Fruit fly (Drosophila melanogaster): ENCODE data around the gene Pfrx.

Pfrx gene

dm6 chrX:19453138-19453537, 42.2 kb upstream of the Pfrx start (continued):
- TF ChIP-seq CG10654 (GFP tag; optimal IDR thresholded peaks at IDR 0.05) (no peak), GATAe (GFP tag; conservative IDR thresholded peaks at IDR 0.05) (no peak), Dp (GFP tag; optimal IDR thresholded peaks at IDR 0.05) (no peak), CG18764 (GFP tag; optimal IDR thresholded peaks at IDR 0.05) (no peak), zen2 (GFP tag; IDR thresholded peaks at IDR 0.05; ENCODE audit: partially characterized antibody) (no peak), CG13894 (tag; optimal IDR thresholded peaks at IDR 0.05) (no peak), CG10147 (GFP tag; optimal IDR thresholded peaks at IDR 0.05) (no peak), CG7839 (tag; optimal IDR thresholded peaks at IDR 0.05) (peak; percentile 60), ftz-f1 (GFP tag; optimal IDR thresholded peaks at IDR 0.05) (no peak), CG5953 (GFP tag; IDR thresholded peaks at IDR 0.05) (no peak), sens (GFP tag) (peak; percentile 59), chif (GFP tag; optimal IDR thresholded peaks at IDR 0.05) (no peak), maf-S (GFP tag; optimal IDR thresholded peaks at IDR 0.05) (no peak), CG12219 (GFP tag; optimal IDR thresholded peaks at IDR 0.05) (no peak), cg (GFP tag; optimal IDR thresholded peaks at IDR 0.05) (no peak), tap (tag; optimal IDR thresholded peaks at IDR 0.05) (peak; percentile 34), crol (GFP tag; IDR thresholded peaks at IDR 0.05) (no peak), bbx (GFP tag; IDR thresholded peaks at IDR 0.05; ENCODE audit: partially characterized antibody) (no peak), Camta (GFP tag; optimal IDR thresholded peaks at IDR 0.05) (no peak), kay (GFP tag; optimal IDR thresholded peaks at IDR 0.05) (no peak), CG6683 (GFP tag; optimal IDR thresholded peaks at IDR 0.05) (no peak), trem (tag; optimal IDR thresholded peaks at IDR 0.05) (no peak), zfh2 (GFP tag; optimal IDR thresholded peaks at IDR 0.05) (no peak), CG2199 (GFP tag; IDR thresholded peaks at IDR 0.05) (no peak), tx (GFP tag; optimal IDR thresholded peaks at IDR 0.05) (no peak), salm (tag; optimal IDR thresholded peaks at IDR 0.05) (no peak), Dek (tag; optimal IDR thresholded peaks at IDR 0.05) (peak; percentile 34), CG15514 (GFP tag; optimal IDR thresholded peaks at IDR 0.05) (peak; percentile 39), Fer2 (tag; optimal IDR thresholded peaks at IDR 0.05) (no peak), CG2678 (tag; optimal IDR thresholded peaks at IDR 0.05) (peak; percentile 67), Ada2b (GFP tag; IDR thresholded peaks at IDR 0.05) (peak; percentile 33; the same call in 1 of the 2 replicates), inv (GFP tag; IDR thresholded peaks at IDR 0.05; ENCODE audit: partially characterized antibody) (no peak), Xbp1 (GFP tag; optimal IDR thresholded peaks at IDR 0.05) (peak; percentile 48), slp2 (GFP tag; optimal IDR thresholded peaks at IDR 0.05) (no peak), fd64A (GFP tag; optimal IDR thresholded peaks at IDR 0.05) (no peak), eve (GFP tag; optimal IDR thresholded peaks at IDR 0.05) (no peak), CkIIα-i1 (GFP tag; IDR thresholded peaks at IDR 0.05) (no peak), fu2 (GFP tag; optimal IDR thresholded peaks at IDR 0.05) (no peak), Neu2 (GFP tag; optimal IDR thresholded peaks at IDR 0.05; ENCODE audit: borderline replicate concordance) (no peak), Dip2 (GFP tag; IDR thresholded peaks at IDR 0.05) (no peak), repo (GFP tag; optimal IDR thresholded peaks at IDR 0.05) (no peak), wor (GFP tag; IDR thresholded peaks at IDR 0.05) (no peak; the same call in 1 of the 2 replicates), CG17359 (tag; optimal IDR thresholded peaks at IDR 0.05) (peak; percentile 46), CG34422 (GFP tag; IDR thresholded peaks at IDR 0.05) (peak; percentile 25; the same call in 1 of the 3 replicates), CG1647 (GFP tag; optimal IDR thresholded peaks at IDR 0.05) (no peak), ATbp (GFP tag; optimal IDR thresholded peaks at IDR 0.05) (peak; percentile 31), Opbp (GFP tag; IDR thresholded peaks at IDR 0.05; ENCODE audit: partially characterized antibody) (no peak), NK7.1 (GFP tag; optimal IDR thresholded peaks at IDR 0.05) (no peak), CG12299 (tag; optimal IDR thresholded peaks at IDR 0.05) (no peak), Six4 (GFP tag; optimal IDR thresholded peaks at IDR 0.05) (no peak), ab (GFP tag; optimal IDR thresholded peaks at IDR 0.05) (no peak), row (GFP tag; IDR thresholded peaks at IDR 0.05) (peak; percentile 67)
